Fruit fly (Drosophila melanogaster): ENCODE measurements around the gene CG34277.
A peak's percentile ranks its signal among the peaks of the same experiment; 100 is the strongest.

The CG34277 gene

dm6 chr3R:5322182-5322609, 47.1 kb upstream of the CG34277 start (continued):
- no peak for TF ChIP-seq Lpt (GFP tag; optimal IDR thresholded peaks at IDR 0.05)
- peak; percentile 43 for TF ChIP-seq abd-A (tag; optimal IDR thresholded peaks at IDR 0.05)
- no peak for TF ChIP-seq dmrt99B (tag; optimal IDR thresholded peaks at IDR 0.05)
- no peak for TF ChIP-seq PHDP (tag; optimal IDR thresholded peaks at IDR 0.05)
- TF ChIP-seq CG9876 (GFP tag; optimal IDR thresholded peaks at IDR 0.05), result no peak
- TF ChIP-seq chinmo (GFP tag; IDR thresholded peaks at IDR 0.05; ENCODE audit: partially characterized antibody), result 0 out of 4 replicates have a peak, but pooled peaks have one; percentile 60
- TF ChIP-seq slou (GFP tag; optimal IDR thresholded peaks at IDR 0.05), result no peak
- TF ChIP-seq nmo (GFP tag; optimal IDR thresholded peaks at IDR 0.05), result no peak
- TF ChIP-seq eve (GFP tag; optimal IDR thresholded peaks at IDR 0.05), result no peak
- no peak for TF ChIP-seq CG18011 (GFP tag; optimal IDR thresholded peaks at IDR 0.05)
- peak in 1 of 2 experiments; percentile 4 for TF ChIP-seq crp (GFP tag; optimal IDR thresholded peaks at IDR 0.05)
- peak; percentile 62 for TF ChIP-seq CG17385 (GFP tag; optimal IDR thresholded peaks at IDR 0.05)

DNA sequence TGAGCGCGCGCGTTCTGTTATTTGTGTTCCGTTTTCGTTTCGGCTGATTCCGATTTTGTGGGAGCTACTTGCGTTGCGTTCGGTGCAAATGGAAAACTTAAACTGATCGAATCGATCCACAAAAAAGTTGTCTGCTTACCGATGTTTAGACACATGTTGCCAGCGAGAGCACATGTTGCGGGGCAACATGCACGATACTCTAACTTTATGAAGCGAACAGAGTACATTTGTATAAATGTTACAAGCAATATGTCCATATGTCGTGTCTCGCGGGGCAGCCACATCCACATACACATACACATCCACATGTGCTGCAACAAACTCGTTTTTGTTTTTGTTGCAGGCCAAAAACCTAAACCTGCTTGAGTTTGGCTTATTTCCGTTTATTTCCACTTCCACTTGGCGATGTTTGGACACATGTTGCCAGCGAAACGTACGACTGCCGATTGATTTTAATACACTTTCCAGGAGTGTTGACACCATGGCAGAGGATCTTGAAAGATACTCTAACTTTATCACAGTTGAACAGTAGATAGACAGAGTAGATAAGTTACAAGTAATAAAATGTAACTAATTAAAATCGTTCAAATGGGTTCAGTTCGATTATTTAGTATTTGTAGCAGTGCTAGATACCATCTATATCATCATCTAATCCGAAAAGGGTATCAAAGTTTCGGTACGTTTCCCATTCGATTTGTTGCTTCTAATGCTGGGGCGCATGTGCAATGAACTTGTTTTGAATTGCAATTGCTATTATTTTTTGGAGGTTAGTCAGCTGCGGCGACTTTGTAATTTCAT, 45.4 kb upstream of the CG34277 start:
- TF ChIP-seq Kr (GFP tag; optimal IDR thresholded peaks at IDR 0.05), result no peak
- TF ChIP-seq CG15073 (GFP tag; optimal IDR thresholded peaks at IDR 0.05), result no peak
- TF ChIP-seq CG15601 (tag; optimal IDR thresholded peaks at IDR 0.05), result peak; percentile 2
- no peak for TF ChIP-seq CG11093 (GFP tag; IDR thresholded peaks at IDR 0.05)
- no peak for TF ChIP-seq Max (GFP tag; optimal IDR thresholded peaks at IDR 0.05)
- peak; percentile 45; the same call in 1 of the 2 replicates for TF ChIP-seq Drgx (GFP tag; IDR thresholded peaks at IDR 0.05)
- no peak for TF ChIP-seq btn (GFP tag; optimal IDR thresholded peaks at IDR 0.05)
- no peak for TF ChIP-seq CG30020 (tag; optimal IDR thresholded peaks at IDR 0.05)
- no peak for TF ChIP-seq ERR (GFP tag; optimal IDR thresholded peaks at IDR 0.05)
- no peak for TF ChIP-seq lbe (GFP tag; optimal IDR thresholded peaks at IDR 0.05)
- TF ChIP-seq dmrt11E (tag; optimal IDR thresholded peaks at IDR 0.05), result no peak
- TF ChIP-seq Sox100B (GFP tag; optimal IDR thresholded peaks at IDR 0.05), result no peak
- no peak for TF ChIP-seq CG34224 (GFP tag; IDR thresholded peaks at IDR 0.05; ENCODE audit: partially characterized antibody)
- no peak for TF ChIP-seq D19B (GFP tag; optimal IDR thresholded peaks at IDR 0.05)
- TF ChIP-seq CG12769 (tag; optimal IDR thresholded peaks at IDR 0.05), result peak; percentile 46
- no peak for TF ChIP-seq CG31388 (GFP tag; optimal IDR thresholded peaks at IDR 0.05)
- TF ChIP-seq unpg (GFP tag; optimal IDR thresholded peaks at IDR 0.05), result peak; percentile 19
- no peak for TF ChIP-seq CG1529 (GFP tag; optimal IDR thresholded peaks at IDR 0.05)
- no peak for TF ChIP-seq CG2202 (tag; optimal IDR thresholded peaks at IDR 0.05)
- no peak for TF ChIP-seq Spps (tag; optimal IDR thresholded peaks at IDR 0.05)
- no peak for TF ChIP-seq CG8089 (GFP tag; optimal IDR thresholded peaks at IDR 0.05)
- TF ChIP-seq CG6254 (GFP tag; optimal IDR thresholded peaks at IDR 0.05), result no peak
- no peak for TF ChIP-seq tin (GFP tag; optimal IDR thresholded peaks at IDR 0.05)
- TF ChIP-seq amos (GFP tag; IDR thresholded peaks at IDR 0.05; ENCODE audit: partially characterized antibody), result no peak; the same call in 1 of the 2 replicates
- TF ChIP-seq Blimp-1 (GFP tag; optimal IDR thresholded peaks at IDR 0.05), result no peak
- no peak for TF ChIP-seq CG10366 (GFP tag; IDR thresholded peaks at IDR 0.05)
- TF ChIP-seq PHDP (tag; optimal IDR thresholded peaks at IDR 0.05), result no peak
- TF ChIP-seq dpn (GFP tag; optimal IDR thresholded peaks at IDR 0.05), result no peak
- no peak for TF ChIP-seq gsb-n (tag; optimal IDR thresholded peaks at IDR 0.05)
- TF ChIP-seq CG7839 (tag; optimal IDR thresholded peaks at IDR 0.05), result no peak
- TF ChIP-seq Hmr (GFP tag; optimal IDR thresholded peaks at IDR 0.05), result peak; percentile 14
- no peak for TF ChIP-seq CG34376 (GFP tag; optimal IDR thresholded peaks at IDR 0.05)
- TF ChIP-seq CG14965 (GFP tag; optimal IDR thresholded peaks at IDR 0.05; ENCODE audit: borderline replicate concordance), result no peak
- TF ChIP-seq CG12071 (GFP tag; optimal IDR thresholded peaks at IDR 0.05), result no peak
- TF ChIP-seq sug (tag; optimal IDR thresholded peaks at IDR 0.05), result peak; percentile 0
- TF ChIP-seq psq (GFP tag; optimal IDR thresholded peaks at IDR 0.05), result no peak
